Fruit fly (Drosophila melanogaster) whole organism, embryonic: ENCODE results near the gene CG31313.

Experiments used
- Atf-2 ChIP-seq: fragments of 200-800 bp; sonication (Bioruptor generic); optimal IDR thresholded peaks from 2 replicates; lab custom pipeline; 2016; ENCODE audit warnings: missing biosample characterization, missing genetic modification characterization
- CG14667 ChIP-seq: fragments of 200-800 bp; sonication (Bioruptor generic); IDR thresholded peaks from 2 replicates; pipeline ENCODE4 v1.3.6; 2022; ENCODE audit warnings: missing biosample characterization, missing genetic modification characterization
- CG15073 ChIP-seq: fragments of 200-800 bp; sonication (Bioruptor generic); optimal IDR thresholded peaks from 2 replicates; lab custom pipeline; 2016; ENCODE audit warnings: missing biosample characterization, missing genetic modification characterization
- abd-A ChIP-seq: fragments of 200-800 bp; sonication (Bioruptor generic); optimal IDR thresholded peaks from 3 replicates; lab custom pipeline; 2019; ENCODE audit warnings: missing biosample characterization, mild to moderate bottlenecking, missing genetic modification characterization, moderate library complexity
- seq ChIP-seq: fragments of 200-800 bp; sonication (Bioruptor generic); IDR thresholded peaks from 2 replicates; pipeline ENCODE4 v1.3.6; 2022; ENCODE audit warnings: missing biosample characterization, missing genetic modification characterization

- TF ChIP-seq CG14667 (GFP tag; lab: Robert Waterston, UW) (no peak), abd-A (no peak), seq (GFP tag; lab: Robert Waterston, UW) (no peak), Atf-2 (GFP tag; lab: Kevin White, UChicago) (no peak), CG15073 (GFP tag; lab: Kevin White, UChicago) (no peak)
Measured at dm6 chr3R:14568501-14569137, 1.4 kb upstream of the CG31313 start, which contains the start of gene CG8066.
